Worm (Caenorhabditis elegans): ENCODE measurements around the gene T05C12.15.

DNA sequence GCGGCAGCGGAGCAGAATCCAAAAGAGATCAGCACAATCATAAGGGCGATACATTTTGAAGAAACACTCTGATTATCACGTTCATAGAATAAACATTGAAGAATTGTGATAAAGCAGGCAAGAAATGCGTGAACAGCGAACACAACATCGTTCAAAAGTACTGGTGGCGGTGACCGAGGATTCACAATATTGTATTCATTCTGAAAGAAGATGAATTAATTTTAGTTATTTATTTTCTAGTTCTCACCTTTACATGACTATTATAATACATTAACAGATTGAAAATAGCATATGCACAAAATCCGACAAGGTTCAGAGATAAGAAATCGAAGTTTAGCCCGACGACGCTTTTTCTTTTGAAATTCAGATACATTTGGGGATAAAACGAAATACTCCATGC, 33.4 kb upstream of the T05C12.15 start:
- no peak for TF ChIP-seq ceh-9 (tag; optimal IDR thresholded peaks at IDR 0.05)
- no peak for TF ChIP-seq pqm-1 (tag; optimal IDR thresholded peaks at IDR 0.05)
- no peak for TF ChIP-seq ceh-14 (tag; optimal IDR thresholded peaks at IDR 0.05)
- TF ChIP-seq tbx-2 (tag; optimal IDR thresholded peaks at IDR 0.05) = no peak
- no peak for TF ChIP-seq nhr-11 (tag; optimal IDR thresholded peaks at IDR 0.05)
- TF ChIP-seq ceh-30 (tag; optimal IDR thresholded peaks at IDR 0.05) = no peak
- TF ChIP-seq fkh-6 (tag; optimal IDR thresholded peaks at IDR 0.05) = no peak
- no peak for TF ChIP-seq ahr-1 (tag; optimal IDR thresholded peaks at IDR 0.05)
- TF ChIP-seq ama-1 (optimal IDR thresholded peaks at IDR 0.05) = no peak
- TF ChIP-seq hlh-30 (tag; optimal IDR thresholded peaks at IDR 0.05; ENCODE audit: insufficient read depth) = no peak
- TF ChIP-seq tbx-7 (tag; optimal IDR thresholded peaks at IDR 0.05) = no peak

Data from whole organism, late embryonic.